Fruit fly (Drosophila melanogaster): ENCODE data around the gene Alg7.

DNA sequence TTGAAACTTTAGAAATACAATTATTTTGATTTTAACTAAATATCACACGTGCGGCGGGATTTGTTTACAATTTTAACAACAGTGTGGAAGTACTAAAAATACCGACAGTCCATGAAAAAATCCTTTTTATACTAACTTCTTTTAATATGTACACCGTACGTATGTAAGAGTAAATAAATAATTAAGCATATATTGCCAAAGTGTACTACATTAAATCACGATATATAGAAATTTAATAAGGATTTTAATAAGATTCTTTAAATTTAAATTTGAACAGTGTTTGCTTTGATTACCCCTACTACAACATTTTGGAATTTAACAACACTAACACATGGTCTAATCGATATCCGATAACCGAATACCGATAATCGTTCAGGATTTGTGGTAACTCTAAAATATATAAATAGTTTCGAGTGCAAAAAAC, 43.2 kb downstream of the Alg7 start, which contains the start of the genes Ski6 and CG16812:
- TF ChIP-seq Sin3A (optimal IDR thresholded peaks at IDR 0.05): no peak
- TF ChIP-seq h (optimal IDR thresholded peaks at IDR 0.05): no peak
